Worm (Caenorhabditis elegans) whole organism, young adult: ENCODE results near the gene H40L08.3.

Source experiments
- B0035.1 ChIP-seq: sonication (generic microtip); optimal IDR thresholded peaks from 2 replicates; lab custom pipeline; 2016; ENCODE audit warnings: missing genetic modification characterization, mild to moderate bottlenecking, missing compliant biosample characterization, missing genotype, missing genetic modification reagents
- F49E8.2 ChIP-seq: sonication (generic microtip); optimal IDR thresholded peaks from 3 replicates; lab custom pipeline; 2017; ENCODE audit warnings: missing genetic modification characterization, mild to moderate bottlenecking, missing compliant biosample characterization, antibody characterized with exemption, moderate library complexity; ENCODE audit not compliant: insufficient read depth
- F55B11.4 ChIP-seq: sonication (generic microtip); optimal IDR thresholded peaks from 2 replicates; lab custom pipeline; 2016; ENCODE audit warnings: missing compliant biosample characterization, missing genetic modification characterization, borderline replicate concordance; ENCODE audit not compliant: insufficient read depth
- ceh-58 ChIP-seq: fragments of 200-800 bp; sonication (Bioruptor generic); IDR thresholded peaks from 2 replicates; pipeline ENCODE4 v1.3.6; 2022; ENCODE audit warnings: missing genetic modification characterization, missing compliant biosample characterization
- die-1 ChIP-seq: sonication (generic microtip); optimal IDR thresholded peaks from 2 replicates; lab custom pipeline; 2016; ENCODE audit warnings: missing genotype, mild to moderate bottlenecking, missing genetic modification characterization, missing compliant biosample characterization
- nhr-90 ChIP-seq: sonication (generic microtip); optimal IDR thresholded peaks from 2 replicates; lab custom pipeline; 2016; ENCODE audit warnings: missing genotype, mild to moderate bottlenecking, missing genetic modification characterization, missing compliant biosample characterization
- snpc-1.3 ChIP-seq: sonication (generic microtip); optimal IDR thresholded peaks from 2 replicates; lab custom pipeline; 2017; ENCODE audit warnings: missing genetic modification characterization, mild to moderate bottlenecking, missing compliant biosample characterization, antibody characterized with exemption, moderate library complexity, missing genotype, missing genetic modification reagents; ENCODE audit not compliant: insufficient read depth

DNA sequence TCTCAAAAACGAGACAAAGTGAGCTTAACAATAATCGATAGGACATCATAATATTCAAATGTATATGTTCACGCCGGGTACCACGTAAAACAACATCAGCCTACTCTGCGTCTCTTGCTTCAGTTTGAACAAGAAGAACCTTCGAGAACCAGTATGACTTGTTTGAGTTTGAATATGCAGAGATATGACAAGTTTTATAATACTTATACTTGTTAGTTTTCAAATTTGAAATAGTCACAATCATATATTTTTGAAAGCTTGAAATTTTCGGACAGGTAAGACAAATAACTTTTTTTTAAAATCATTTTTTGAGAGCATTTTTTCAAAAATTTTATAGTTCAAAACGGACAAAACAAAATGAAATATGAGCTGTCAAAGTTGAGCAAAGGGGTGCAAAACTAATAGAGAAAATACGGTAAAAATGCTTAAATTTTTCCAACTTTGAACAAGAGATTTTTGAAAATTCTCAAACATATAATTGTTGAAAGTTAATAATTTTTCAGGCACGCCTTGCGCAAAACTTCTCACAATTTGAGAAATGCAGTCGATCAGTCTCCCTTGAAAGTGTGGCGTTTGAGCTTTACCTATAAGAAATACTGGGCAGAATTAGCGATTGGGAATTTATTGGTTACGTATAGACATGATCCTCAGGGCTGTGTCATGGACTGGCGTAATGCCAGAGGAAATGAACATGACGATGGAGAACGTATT, 22.5 kb downstream of the H40L08.3 start, which contains the start of gene H03G16.1:
- TF ChIP-seq B0035.1 (tag; lab: Kevin White, UChicago) (no peak), nhr-90 (tag; lab: Kevin White, UChicago) (no peak), ceh-58 (no peak), die-1 (no peak), snpc-1.3 (tag; lab: Kevin White, UChicago) (no peak), F49E8.2 (no peak), F55B11.4 (tag; lab: Kevin White, UChicago) (no peak)
